Worm (Caenorhabditis elegans) whole organism, midembryonic: ENCODE data around the gene ipmk-1.

Source experiments
- flt-1 ChIP-seq: fragments of 200-800 bp; sonication (Bioruptor generic); IDR thresholded peaks from 2 replicates; pipeline ENCODE4 v1.3.6; 2022; ENCODE audit warnings: missing genetic modification characterization, missing compliant biosample characterization
- med-1 ChIP-seq: sonication (generic microtip); optimal IDR thresholded peaks from 2 replicates; lab custom pipeline; 2017; ENCODE audit warnings: missing genetic modification characterization, mild to moderate bottlenecking, missing compliant biosample characterization, antibody characterized with exemption, missing genetic modification reagents; ENCODE audit not compliant: insufficient read depth
- ref-1 ChIP-seq: fragments of 200-800 bp; sonication (Bioruptor generic); conservative IDR thresholded peaks from 2 replicates; pipeline ENCODE4 v1.3.6; 2022; ENCODE audit warnings: missing genetic modification reagents, missing genetic modification characterization, missing compliant biosample characterization

- no peak for TF ChIP-seq ref-1 (GFP tag; lab: Robert Waterston, UW)
- TF ChIP-seq med-1 (GFP tag; lab: Kevin White, UChicago): no peak
- TF ChIP-seq flt-1 (GFP tag; lab: Robert Waterston, UW): no peak
Observed at ce11 chrIV:12599158-12599557, 51.2 kb downstream of the ipmk-1 start, which contains the start of gene pgp-1.
